Worm (Caenorhabditis elegans) whole organism, L1 larva: Measurements from ENCODE around the gene nhr-180.

Experiments used
- C04F5.9 ChIP-seq: sonication (generic microtip); optimal IDR thresholded peaks from 2 replicates; lab custom pipeline; 2016; ENCODE audit warnings: missing genetic modification characterization, missing compliant biosample characterization
- C16A3.4 ChIP-seq: fragments of 150-350 bp; optimal IDR thresholded peaks from 2 replicates; lab custom pipeline; 2014; ENCODE audit warnings: missing biosample characterization, missing genetic modification characterization
- aly-2 ChIP-seq: fragments of 150-350 bp; optimal IDR thresholded peaks from 2 replicates; lab custom pipeline; 2014; ENCODE audit warnings: missing biosample characterization, missing genetic modification characterization
- blmp-1 ChIP-seq: fragments of 150-350 bp; optimal IDR thresholded peaks from 2 replicates; lab custom pipeline; 2014; ENCODE audit warnings: missing biosample characterization, missing genetic modification characterization
- hlh-4 ChIP-seq: sonication (generic microtip); optimal IDR thresholded peaks from 2 replicates; lab custom pipeline; 2016; ENCODE audit warnings: mild to moderate bottlenecking, missing genetic modification characterization, missing compliant biosample characterization
- lir-3 ChIP-seq: sonication (generic microtip); optimal IDR thresholded peaks from 2 replicates; lab custom pipeline; 2016; ENCODE audit warnings: mild to moderate bottlenecking, missing genetic modification characterization, moderate library complexity, missing compliant biosample characterization; ENCODE audit not compliant: poor library complexity
- pax-3 ChIP-seq: fragments of 200-800 bp; sonication (Bioruptor generic); optimal IDR thresholded peaks from 2 replicates; lab custom pipeline; 2018; ENCODE audit warnings: mild to moderate bottlenecking, missing genetic modification characterization, moderate library complexity, missing compliant biosample characterization
- sup-37 ChIP-seq: fragments of 200-800 bp; sonication (Bioruptor generic); optimal IDR thresholded peaks from 2 replicates; lab custom pipeline; 2018; ENCODE audit warnings: mild to moderate bottlenecking, missing genetic modification characterization, missing compliant biosample characterization

DNA sequence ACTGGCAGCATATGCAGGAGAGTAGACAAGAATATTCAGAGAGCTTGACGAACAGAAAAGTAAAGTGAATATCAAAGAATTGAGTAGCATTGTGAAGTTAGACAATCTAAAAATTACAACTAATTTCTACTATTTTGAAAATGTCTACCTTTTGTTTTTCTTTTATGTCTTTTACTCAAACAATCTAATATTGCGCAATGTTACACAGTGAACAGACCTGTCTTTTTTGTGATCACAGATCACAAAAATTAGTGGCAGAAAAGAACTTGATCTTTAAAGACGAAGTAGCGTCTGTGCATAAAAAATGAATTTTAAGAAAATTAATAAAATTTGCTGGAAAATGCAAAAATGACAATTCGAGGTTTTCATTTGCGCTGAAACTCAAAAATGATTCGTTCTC, 31.7 kb upstream of the nhr-180 start:
- TF ChIP-seq pax-3 (tag; lab: Kevin White, UChicago), result no peak
- TF ChIP-seq lir-3 (tag; lab: Kevin White, UChicago), result no peak
- no peak for TF ChIP-seq C16A3.4
- no peak for TF ChIP-seq C04F5.9 (tag; lab: Kevin White, UChicago)
- TF ChIP-seq sup-37 (GFP tag; lab: Kevin White, UChicago), result no peak
- no peak for TF ChIP-seq blmp-1 (tag; lab: Kevin White, UChicago)
- TF ChIP-seq hlh-4 (tag; lab: Kevin White, UChicago), result no peak
- TF ChIP-seq aly-2, result no peak
